Fruit fly (Drosophila melanogaster) whole organism, embryonic: Measurements from ENCODE around the gene sno.

ENCODE experiments used
- Ada2b ChIP-seq: fragments of 200-800 bp; sonication (Bioruptor generic); IDR thresholded peaks from 2 replicates; pipeline ENCODE4 v1.3.6; 2022; ENCODE audit warnings: missing biosample characterization, missing genetic modification characterization
- Antp ChIP-seq: fragments of 200-800 bp; sonication (Bioruptor generic); optimal IDR thresholded peaks from 3 replicates; lab custom pipeline; 2016; ENCODE audit warnings: missing biosample characterization, missing genetic modification characterization
- Awh ChIP-seq: fragments of 200-800 bp; sonication (Bioruptor generic); IDR thresholded peaks from 2 replicates; pipeline ENCODE4, ENCODE4 v1.3.6; 2022; ENCODE audit warnings: missing biosample characterization, missing genetic modification characterization
- B-H2 ChIP-seq: fragments of 200-800 bp; sonication (Bioruptor generic); optimal IDR thresholded peaks from 2 replicates; lab custom pipeline; 2018; ENCODE audit warnings: missing biosample characterization, mild to moderate bottlenecking, missing genetic modification characterization
- BEAF-32 ChIP-seq: fragments of 200-800 bp; sonication (Bioruptor generic); optimal IDR thresholded peaks from 3 replicates; lab custom pipeline; 2017; ENCODE audit warnings: missing biosample characterization, missing genetic modification characterization, mild to moderate bottlenecking, moderate library complexity, missing genetic modification reagents
- CG10654 ChIP-seq: fragments of 200-800 bp; sonication (Bioruptor generic); optimal IDR thresholded peaks from 2 replicates; lab custom pipeline; 2016; ENCODE audit warnings: missing biosample characterization, missing genetic modification characterization
- CG17361 ChIP-seq: fragments of 200-800 bp; sonication (Bioruptor generic); IDR thresholded peaks from 3 replicates; pipeline ENCODE4 v1.3.6; 2022; ENCODE audit warnings: missing biosample characterization, missing genetic modification characterization
- CG32772 ChIP-seq: fragments of 200-800 bp; sonication (Bioruptor generic); IDR thresholded peaks from 2 replicates; pipeline ENCODE4 v1.3.6; 2022; ENCODE audit warnings: missing biosample characterization, missing genetic modification characterization
- CG3838 ChIP-seq: fragments of 200-800 bp; sonication (Bioruptor generic); optimal IDR thresholded peaks from 3 replicates; lab custom pipeline; 2016; ENCODE audit warnings: missing biosample characterization, missing genetic modification characterization
- CG3995 ChIP-seq: fragments of 200-800 bp; sonication (Bioruptor generic); optimal IDR thresholded peaks from 3 replicates; lab custom pipeline; 2016; ENCODE audit warnings: missing biosample characterization, missing genetic modification characterization
- CG4360 ChIP-seq: fragments of 200-800 bp; sonication (Bioruptor generic); IDR thresholded peaks from 2 replicates; pipeline ENCODE4 v1.3.6; 2022; ENCODE audit warnings: missing biosample characterization, missing genetic modification characterization
- CG6254 ChIP-seq: fragments of 200-800 bp; sonication (Bioruptor generic); optimal IDR thresholded peaks from 3 replicates; lab custom pipeline; 2017; ENCODE audit warnings: mild to moderate bottlenecking, missing biosample characterization, missing genetic modification reagents, missing genetic modification characterization
- CG6854 ChIP-seq: fragments of 200-800 bp; sonication (Bioruptor generic); optimal IDR thresholded peaks from 3 replicates; lab custom pipeline; 2017; ENCODE audit warnings: missing biosample characterization, mild to moderate bottlenecking, missing genetic modification characterization
- Dad ChIP-seq: fragments of 200-800 bp; sonication (Bioruptor generic); optimal IDR thresholded peaks from 3 replicates; lab custom pipeline; 2016; ENCODE audit warnings: missing biosample characterization, missing genetic modification characterization
- Deaf1 ChIP-seq: fragments of 200-800 bp; optimal IDR thresholded peaks from 3 replicates; lab custom pipeline; 2019; ENCODE audit warnings: missing biosample characterization, mild to moderate bottlenecking, missing genetic modification characterization, moderate library complexity
- Dp ChIP-seq: fragments of 200-800 bp; sonication (Bioruptor generic); optimal IDR thresholded peaks from 2 replicates; lab custom pipeline; 2018; ENCODE audit warnings: missing biosample characterization, mild to moderate bottlenecking, missing genetic modification characterization, moderate library complexity
- E2f2 ChIP-seq: fragments of 200-800 bp; sonication (Bioruptor generic); IDR thresholded peaks from 2 replicates; pipeline ENCODE4 v1.3.6; 2022; ENCODE audit warnings: missing biosample characterization, missing genetic modification characterization
- Jarid2 ChIP-seq: fragments of 200-800 bp; sonication (Bioruptor generic); optimal IDR thresholded peaks from 3 replicates; lab custom pipeline; 2017; ENCODE audit warnings: mild to moderate bottlenecking, missing biosample characterization, missing genetic modification reagents, missing genetic modification characterization
- Kr ChIP-seq: fragments of 200-800 bp; sonication (Bioruptor generic); optimal IDR thresholded peaks from 2 replicates; lab custom pipeline; 2017; ENCODE audit warnings: missing biosample characterization, mild to moderate bottlenecking, missing genetic modification characterization
- Lim3 ChIP-seq: fragments of 200-800 bp; sonication (Bioruptor generic); IDR thresholded peaks from 2 replicates; pipeline ENCODE4 v1.3.6; 2022; ENCODE audit warnings: missing biosample characterization, missing genetic modification characterization
- MBD-R2 ChIP-seq: fragments of 200-800 bp; sonication (Bioruptor generic); IDR thresholded peaks from 2 replicates; pipeline ENCODE4 v1.3.6; 2022; ENCODE audit warnings: missing biosample characterization, missing genetic modification characterization
- NK7.1 ChIP-seq: fragments of 200-800 bp; sonication (Bioruptor generic); optimal IDR thresholded peaks from 3 replicates; lab custom pipeline; 2016; ENCODE audit warnings: missing biosample characterization, missing genetic modification characterization
- NfI ChIP-seq: fragments of 200-800 bp; sonication (Bioruptor generic); optimal IDR thresholded peaks from 3 replicates; lab custom pipeline; 2018; ENCODE audit warnings: missing biosample characterization, mild to moderate bottlenecking, missing genetic modification characterization, moderate library complexity
- Oli ChIP-seq: fragments of 200-800 bp; sonication (Bioruptor generic); optimal IDR thresholded peaks from 2 replicates; lab custom pipeline; 2018; ENCODE audit warnings: missing biosample characterization, mild to moderate bottlenecking, missing genetic modification characterization, moderate library complexity
- Opbp ChIP-seq: fragments of 200-800 bp; sonication (Bioruptor generic); IDR thresholded peaks from 3 replicates; pipeline ENCODE4 v1.3.6; 2022; ENCODE audit warnings: missing biosample characterization, missing genetic modification characterization; ENCODE audit not compliant: partially characterized antibody
- YL-1 ChIP-seq: fragments of 200-800 bp; sonication (Bioruptor generic); optimal IDR thresholded peaks from 3 replicates; lab custom pipeline; 2017; ENCODE audit warnings: missing biosample characterization, mild to moderate bottlenecking, missing genetic modification characterization
- ac ChIP-seq: fragments of 200-800 bp; sonication (Bioruptor generic); optimal IDR thresholded peaks from 3 replicates; lab custom pipeline; 2017; ENCODE audit warnings: missing biosample characterization, mild to moderate bottlenecking, missing genetic modification characterization
- ato ChIP-seq: fragments of 200-800 bp; sonication (Bioruptor generic); IDR thresholded peaks from 2 replicates; pipeline ENCODE4 v1.3.6; 2022; ENCODE audit warnings: missing biosample characterization, missing genetic modification characterization; ENCODE audit not compliant: partially characterized antibody
- chm ChIP-seq: fragments of 200-800 bp; sonication (Bioruptor generic); IDR thresholded peaks from 2 replicates; pipeline ENCODE4 v1.3.6; 2022; ENCODE audit warnings: missing biosample characterization, missing genetic modification characterization
- dimm ChIP-seq: fragments of 200-800 bp; sonication (Bioruptor generic); IDR thresholded peaks from 2 replicates; pipeline ENCODE4 v1.3.6; 2022; ENCODE audit warnings: missing biosample characterization, missing genetic modification characterization
- exex ChIP-seq: fragments of 200-800 bp; sonication (Bioruptor generic); optimal IDR thresholded peaks from 4 replicates; lab custom pipeline; 2018; ENCODE audit warnings: missing biosample characterization, mild to moderate bottlenecking, missing genetic modification characterization, moderate library complexity
- fu2 ChIP-seq: fragments of 200-800 bp; sonication (Bioruptor generic); optimal IDR thresholded peaks from 2 replicates; lab custom pipeline; 2016; ENCODE audit warnings: missing biosample characterization, missing genetic modification characterization
- gcm ChIP-seq: fragments of 200-800 bp; sonication (Bioruptor generic); optimal IDR thresholded peaks from 2 replicates; lab custom pipeline; 2019; ENCODE audit warnings: missing biosample characterization, mild to moderate bottlenecking, missing genetic modification characterization, moderate library complexity
- gsb-n ChIP-seq: fragments of 200-800 bp; sonication (Bioruptor generic); optimal IDR thresholded peaks from 3 replicates; lab custom pipeline; 2018; ENCODE audit warnings: missing biosample characterization, mild to moderate bottlenecking, missing genetic modification characterization
- hbn ChIP-seq: fragments of 200-800 bp; sonication (Bioruptor generic); IDR thresholded peaks from 2 replicates; pipeline ENCODE4 v1.3.6; 2022; ENCODE audit warnings: missing biosample characterization, missing genetic modification characterization; ENCODE audit not compliant: partially characterized antibody
- inv ChIP-seq: fragments of 200-800 bp; sonication (Bioruptor generic); IDR thresholded peaks from 2 replicates; pipeline ENCODE4 v1.3.6; 2022; ENCODE audit warnings: missing biosample characterization, missing genetic modification characterization; ENCODE audit not compliant: partially characterized antibody
- knrl ChIP-seq: fragments of 200-800 bp; sonication (Bioruptor generic); IDR thresholded peaks from 3 replicates; pipeline ENCODE4 v1.3.6; 2022; ENCODE audit warnings: missing biosample characterization, missing genetic modification characterization; ENCODE audit not compliant: partially characterized antibody
- lmd ChIP-seq: fragments of 200-800 bp; sonication (Bioruptor generic); IDR thresholded peaks from 2 replicates; pipeline ENCODE4 v1.3.6; 2022; ENCODE audit warnings: missing biosample characterization, missing genetic modification characterization
- mld ChIP-seq: fragments of 200-800 bp; sonication (Bioruptor generic); IDR thresholded peaks from 3 replicates; pipeline ENCODE4 v1.3.6; 2022; ENCODE audit warnings: missing biosample characterization, missing genetic modification characterization; ENCODE audit not compliant: partially characterized antibody
- nerfin-2 ChIP-seq: fragments of 200-800 bp; sonication (Bioruptor generic); IDR thresholded peaks from 2 replicates; pipeline ENCODE4 v1.3.6; 2022; ENCODE audit warnings: missing biosample characterization, missing genetic modification characterization; ENCODE audit not compliant: partially characterized antibody
- pita ChIP-seq: fragments of 200-800 bp; sonication (Bioruptor generic); optimal IDR thresholded peaks from 2 replicates; lab custom pipeline; 2017; ENCODE audit warnings: missing biosample characterization, mild to moderate bottlenecking, missing genetic modification characterization
- prd ChIP-seq, 3 experiments: fragments of >200 bp in 2 of 3; fragments of 200-800 bp in 1 of 3; sonication (Bioruptor generic) in 1 of 3; optimal IDR thresholded peaks in 2 of 3; IDR thresholded peaks in 1 of 3; 2 replicates in 2 of 3; 3 replicates in 1 of 3; pipeline versions ENCODE4 v1.3.6 to Lab custom; 2017 to 2022; ENCODE audit warnings: missing biosample characterization in 1 of 3, missing genetic modification characterization in 1 of 3
- schlank ChIP-seq: fragments of 200-800 bp; sonication (Bioruptor generic); optimal IDR thresholded peaks from 2 replicates; lab custom pipeline; 2018; ENCODE audit warnings: missing biosample characterization, mild to moderate bottlenecking, missing genetic modification characterization
- sisA ChIP-seq: fragments of 200-800 bp; sonication (Bioruptor generic); IDR thresholded peaks from 2 replicates; pipeline ENCODE4 v1.3.6; 2022; ENCODE audit warnings: missing biosample characterization, missing genetic modification characterization
- slbo ChIP-seq: fragments of 200-800 bp; sonication (Bioruptor generic); IDR thresholded peaks from 2 replicates; pipeline ENCODE4 v1.3.6; 2022; ENCODE audit warnings: missing biosample characterization, missing genetic modification characterization
- tll ChIP-seq, 2 experiments: fragments of 200-800 bp in 1 of 2; fragments of >200 bp in 1 of 2; sonication (Bioruptor generic) in 1 of 2; optimal IDR thresholded peaks; 2 replicates each; lab custom pipeline; 2017 to 2019; ENCODE audit warnings: missing biosample characterization in 2 of 2, missing genetic modification characterization in 2 of 2, mild to moderate bottlenecking in 1 of 2, moderate library complexity in 1 of 2
- trem ChIP-seq: fragments of 200-800 bp; optimal IDR thresholded peaks from 3 replicates; lab custom pipeline; 2019; ENCODE audit warnings: missing biosample characterization, mild to moderate bottlenecking, missing genetic modification characterization, moderate library complexity
- wor ChIP-seq: fragments of 200-800 bp; sonication (Bioruptor generic); IDR thresholded peaks from 2 replicates; pipeline ENCODE4 v1.3.6; 2022; ENCODE audit warnings: missing biosample characterization, missing genetic modification characterization

sno gene

dm6 chrX:13211357-13212137 lies at the start of gene sno:
Gene sno, minus strand, starts transcription at chrX:13211674.
- TF ChIP-seq Dp (peak; percentile 64), sisA (GFP tag; lab: Robert Waterston, UW) (no peak), nerfin-2 (peak; percentile 70), Kr (GFP tag; lab: Kevin White, UChicago) (no peak), schlank (tag; lab: Kevin White, UChicago) (no peak), slbo (GFP tag; lab: Robert Waterston, UW) (0 out of 2 replicates have a peak, but pooled peaks have one; percentile 4), prd (optimal IDR thresholded peaks at IDR 0.05; lab: Kevin White, UChicago) (no peak), prd (GFP tag; IDR thresholded peaks at IDR 0.05; lab: Robert Waterston, UW) (no peak), exex (tag; lab: Kevin White, UChicago) (no peak), hbn (GFP tag; lab: Robert Waterston, UW) (peak; percentile 64), NK7.1 (GFP tag; lab: Kevin White, UChicago) (no peak), ato (GFP tag; lab: Robert Waterston, UW) (peak; percentile 59; the same call in 1 of the 2 replicates), CG10654 (no peak), Jarid2 (GFP tag; lab: Kevin White, UChicago) (peak; percentile 78), CG3838 (GFP tag; lab: Kevin White, UChicago) (no peak), Opbp (GFP tag; lab: Robert Waterston, UW) (peak; percentile 90), mld (GFP tag; lab: Robert Waterston, UW) (peak; percentile 87), Antp (GFP tag; lab: Kevin White, UChicago) (no peak), MBD-R2 (GFP tag; lab: Robert Waterston, UW) (no peak), E2f2 (GFP tag; lab: Robert Waterston, UW) (peak; percentile 28; the same call in 1 of the 2 replicates), Dad (GFP tag; lab: Kevin White, UChicago) (no peak), CG32772 (GFP tag; lab: Robert Waterston, UW) (no peak), Ada2b (no peak), CG6254 (no peak), tll (GFP tag; optimal IDR thresholded peaks at IDR 0.05; lab: Kevin White, UChicago) (no peak), ac (GFP tag; lab: Kevin White, UChicago) (no peak), fu2 (GFP tag; lab: Kevin White, UChicago) (no peak), gsb-n (tag; lab: Kevin White, UChicago) (no peak), pita (GFP tag; lab: Kevin White, UChicago) (no peak), chm (GFP tag; lab: Robert Waterston, UW) (0 out of 2 replicates have a peak, but pooled peaks have one; percentile 14), CG17361 (GFP tag; lab: Robert Waterston, UW) (0 out of 3 replicates have a peak, but pooled peaks have one; percentile 12), trem (peak; percentile 22), CG6854 (no peak), inv (GFP tag; lab: Robert Waterston, UW) (peak; percentile 87), wor (GFP tag; lab: Robert Waterston, UW) (no peak), dimm (GFP tag; lab: Robert Waterston, UW) (no peak), CG3995 (GFP tag; lab: Kevin White, UChicago) (no peak), Lim3 (no peak), Awh (GFP tag; lab: Robert Waterston, UW) (no peak), Deaf1 (tag; lab: Kevin White, UChicago) (peak; percentile 64), B-H2 (GFP tag; lab: Kevin White, UChicago) (no peak), Oli (no peak), BEAF-32 (peak; percentile 78), knrl (peak; percentile 90), lmd (GFP tag; lab: Robert Waterston, UW) (no peak), CG4360 (GFP tag; lab: Robert Waterston, UW) (peak; percentile 96), YL-1 (GFP tag; lab: Kevin White, UChicago) (no peak), NfI (GFP tag; lab: Kevin White, UChicago) (no peak), gcm (GFP tag; lab: Kevin White, UChicago) (no peak)
